Fruit fly (Drosophila melanogaster) Kc167 (cell line): ENCODE data around the gene CG14572.

Source experiments
- Sin3A ChIP-seq: fragments of >200 bp; optimal IDR thresholded peaks from 2 replicates; lab custom pipeline; 2018; ENCODE audit warnings: missing external identifiers
- h ChIP-seq: fragments of >200 bp; optimal IDR thresholded peaks from 3 replicates; lab custom pipeline; 2018; ENCODE audit warnings: missing external identifiers
- insv ChIP-seq: fragments of >200 bp; optimal IDR thresholded peaks from 3 replicates; lab custom pipeline; 2018; ENCODE audit warnings: missing external identifiers
- psq ChIP-seq: fragments of >200 bp; optimal IDR thresholded peaks from 2 replicates; lab custom pipeline; 2017; ENCODE audit warnings: missing external identifiers
- ttk ChIP-seq: sonication (Bioruptor generic); optimal IDR thresholded peaks from 2 replicates; lab custom pipeline; 2017; ENCODE audit warnings: missing external identifiers

DNA sequence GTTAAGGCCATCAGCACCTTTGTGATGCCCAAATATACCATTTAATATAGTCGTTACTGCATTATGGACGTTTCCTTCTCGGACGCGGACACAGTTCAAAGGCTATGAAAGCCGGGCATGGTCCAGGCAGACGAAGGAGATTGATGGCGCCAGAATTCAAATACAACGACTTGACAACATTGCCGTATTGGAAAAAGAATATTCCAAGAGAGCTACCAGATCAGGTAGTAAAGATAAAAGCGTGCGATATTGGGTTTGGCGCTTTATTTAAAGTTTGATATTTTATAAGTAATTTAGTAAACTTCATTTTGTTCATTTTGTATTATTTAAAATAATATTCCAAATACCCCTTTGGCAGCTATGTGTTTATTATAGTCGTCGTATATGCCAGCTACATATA, 32.5 kb downstream of the CG14572 start:
- TF ChIP-seq h (lab: Kevin White, UChicago) (no peak), insv (no peak), ttk (lab: Kevin White, UChicago) (no peak), psq (lab: Kevin White, UChicago) (no peak), Sin3A (lab: Kevin White, UChicago) (no peak)
